Worm (Caenorhabditis elegans): ENCODE data around the gene ldb-1.

The ldb-1 gene

DNA sequence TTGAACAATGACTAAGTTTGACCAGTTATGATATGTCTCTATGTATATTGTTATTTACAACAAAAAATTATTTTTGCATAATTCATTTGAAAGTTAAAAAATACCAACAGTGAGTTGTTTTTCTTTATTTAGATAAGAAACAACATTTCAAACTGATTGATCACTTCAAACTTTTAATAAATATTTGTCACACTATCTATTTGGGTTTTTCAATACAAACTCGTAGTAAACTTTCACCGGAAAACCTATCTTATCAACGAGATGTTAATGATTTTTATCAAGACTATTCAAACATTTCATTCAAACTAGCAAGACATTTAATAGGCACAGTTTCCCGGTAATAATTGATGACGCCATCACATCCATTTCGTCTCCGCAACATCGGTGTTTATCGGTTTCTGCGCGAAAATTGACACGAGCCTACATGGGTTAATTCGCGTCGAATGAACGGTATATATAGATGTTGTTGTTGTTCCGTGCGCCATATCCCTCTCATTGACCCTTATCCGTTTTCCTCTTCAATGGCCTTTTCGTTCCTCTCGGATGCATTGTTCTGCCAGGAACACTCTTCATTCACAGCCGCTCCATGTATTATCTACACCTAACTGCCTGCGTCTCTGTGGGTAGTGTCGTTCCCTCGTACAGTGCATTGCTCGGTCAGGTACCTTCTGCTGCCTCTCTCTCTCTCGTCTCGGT, 38.4 kb upstream of the ldb-1 start:
- TF ChIP-seq elt-2 (tag; optimal IDR thresholded peaks at IDR 0.05) (peak; percentile 57), elt-3 (tag; optimal IDR thresholded peaks at IDR 0.05) (no peak), hpl-2 (GFP tag; optimal IDR thresholded peaks at IDR 0.05) (no peak), sox-4 (tag; optimal IDR thresholded peaks at IDR 0.05) (no peak), tlp-1 (tag; optimal IDR thresholded peaks at IDR 0.05) (peak; percentile 17), mep-1 (tag; optimal IDR thresholded peaks at IDR 0.05) (peak; percentile 32), grh-1 (GFP tag; IDR thresholded peaks at IDR 0.05) (no peak)

DNA sequence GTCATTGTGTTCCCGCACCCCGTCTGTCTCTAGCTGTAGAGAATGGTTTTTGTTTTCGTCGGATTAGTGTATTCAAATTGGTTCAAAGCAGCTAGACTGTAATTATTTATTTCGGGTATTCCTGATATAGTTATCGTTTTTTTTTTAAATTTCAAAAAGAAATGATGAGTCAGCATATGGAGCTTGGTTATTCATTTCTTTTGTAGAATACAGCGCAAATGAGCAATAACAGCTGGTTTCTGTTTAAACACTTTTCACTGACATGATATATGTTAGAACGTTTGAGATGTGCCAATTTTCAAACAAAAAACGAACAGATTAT, 37.9 kb upstream of the ldb-1 start:
- TF ChIP-seq nhr-90 (tag; optimal IDR thresholded peaks at IDR 0.05; ENCODE audit: poor library complexity) (no peak), unc-86 (tag; optimal IDR thresholded peaks at IDR 0.05) (no peak), lin-15B (tag; optimal IDR thresholded peaks at IDR 0.05) (no peak)

DNA sequence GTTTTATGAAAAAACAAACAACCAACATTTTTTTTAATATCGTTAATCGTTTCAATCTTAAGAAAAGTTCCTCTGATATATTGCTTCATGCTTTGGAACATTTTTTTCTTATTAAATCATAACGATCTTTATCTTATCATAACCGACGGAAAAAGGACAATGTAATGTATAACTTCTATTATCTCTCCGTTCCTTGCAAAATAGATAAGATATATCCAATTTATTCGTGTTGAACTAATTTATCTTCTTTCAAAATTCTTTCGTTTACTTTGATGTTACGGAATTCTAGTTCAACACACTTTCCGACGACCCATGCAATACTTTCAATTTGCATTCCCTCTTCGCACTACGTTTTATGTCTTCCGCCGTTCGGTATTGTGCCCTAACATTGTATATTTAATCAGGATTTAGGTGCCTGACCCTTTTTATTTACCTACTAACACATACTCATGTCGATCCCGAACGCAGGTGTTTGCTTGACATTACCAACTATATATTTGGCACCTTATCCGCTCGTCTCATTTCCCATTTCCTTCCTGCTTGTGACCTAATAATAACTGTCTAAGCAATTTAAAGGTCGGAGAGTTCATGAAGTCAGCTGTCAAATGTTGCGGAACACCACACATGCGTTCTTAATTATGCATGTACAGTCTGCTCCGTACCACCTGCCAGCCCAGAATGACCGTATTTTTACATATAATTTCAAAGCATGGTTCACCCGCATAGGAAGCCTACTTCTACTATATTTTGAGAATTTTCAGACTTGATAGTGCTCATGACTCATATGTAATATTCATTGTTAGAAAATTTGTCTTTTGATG, 37.2 kb upstream of the ldb-1 start:
- TF ChIP-seq ceh-82 (tag; optimal IDR thresholded peaks at IDR 0.05) (no peak), hlh-17 (GFP tag; optimal IDR thresholded peaks at IDR 0.05; ENCODE audit: borderline replicate concordance) (no peak), skn-1 (tag; optimal IDR thresholded peaks at IDR 0.05) (no peak), C34B4.2 (tag; optimal IDR thresholded peaks at IDR 0.05) (no peak)

DNA sequence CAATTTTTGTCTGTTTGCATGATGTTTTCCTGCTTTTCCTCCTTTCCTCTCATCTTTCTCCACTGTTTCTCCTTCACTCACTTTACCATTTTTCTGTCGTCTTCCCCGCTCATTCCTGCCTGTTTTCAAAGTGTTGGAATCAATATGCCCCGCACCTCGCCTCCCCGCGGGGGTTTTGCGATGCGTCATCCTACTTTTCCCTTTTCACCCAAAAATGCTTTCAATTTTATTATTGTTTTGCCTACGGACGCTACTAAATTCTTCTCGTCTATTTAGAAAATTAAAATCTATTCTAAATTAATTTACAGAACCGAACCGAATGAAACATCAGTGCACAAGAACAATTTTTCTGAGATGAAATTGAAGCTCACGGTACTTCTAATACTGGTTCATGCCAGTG, 36.5 kb upstream of the ldb-1 start, which contains the start of gene ver-3:
ver-3 (plus strand) TSS at position 301 of the 400 bp plus-strand sequence.
- TF ChIP-seq nhr-12 (tag; optimal IDR thresholded peaks at IDR 0.05) (no peak), blmp-1 (tag; optimal IDR thresholded peaks at IDR 0.05) (peak; percentile 37)

DNA sequence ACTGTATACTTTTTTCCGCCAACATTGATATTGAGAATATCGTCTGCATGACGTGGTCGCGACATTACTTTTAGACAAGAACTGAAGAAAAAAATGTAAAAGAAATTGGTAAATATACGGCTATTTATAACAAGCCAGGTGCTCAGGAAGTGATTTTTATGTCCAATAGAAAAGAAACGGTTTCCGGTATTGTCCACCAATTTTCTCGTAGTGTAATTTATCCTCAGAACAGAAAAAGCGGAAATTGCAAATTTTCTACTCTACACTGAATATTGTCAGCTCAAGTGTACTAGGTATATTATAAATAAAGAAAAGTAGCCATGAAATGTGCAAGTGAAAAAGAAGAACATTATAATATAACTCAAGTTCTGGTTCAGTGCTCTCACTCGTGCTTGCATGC, 29.5 kb upstream of the ldb-1 start, which contains the start of gene F59F3.6:
F59F3.6 (minus strand) TSS at position 101 of the 400 bp plus-strand sequence.
- TF ChIP-seq efl-1 (optimal IDR thresholded peaks at IDR 0.05), result no peak
- peak in 1 of 2 experiments; percentile 56 for TF ChIP-seq efl-1 (GFP tag; optimal IDR thresholded peaks at IDR 0.05 in 1 of 2)
- TF ChIP-seq lin-14 (GFP tag; optimal IDR thresholded peaks at IDR 0.05), result peak; percentile 27
- TF ChIP-seq hlh-17 (GFP tag; optimal IDR thresholded peaks at IDR 0.05; ENCODE audit: borderline replicate concordance), result no peak
- TF ChIP-seq tbx-2 (tag; optimal IDR thresholded peaks at IDR 0.05), result peak; percentile 20
- TF ChIP-seq nhr-71 (tag; optimal IDR thresholded peaks at IDR 0.05), result no peak

DNA sequence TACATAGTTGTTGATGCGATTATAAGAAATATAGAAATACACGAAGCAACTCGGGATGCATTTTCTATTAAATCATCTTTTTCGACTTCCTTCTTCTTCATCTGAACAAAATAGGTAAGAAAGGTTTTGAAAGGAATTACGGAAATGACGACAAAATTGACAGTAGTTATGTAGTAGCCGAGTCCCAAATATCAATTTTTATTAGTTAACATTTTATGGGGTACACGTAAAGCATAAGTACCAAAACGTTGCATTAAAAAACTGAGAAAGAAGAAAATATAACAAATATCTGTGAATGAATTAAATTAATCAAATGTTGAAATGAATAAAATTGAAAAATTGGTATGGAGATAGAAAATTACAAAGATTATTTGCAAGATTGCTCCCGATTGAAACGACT, 27.0 kb upstream of the ldb-1 start, which contains the start of gene col-177:
col-177 (minus strand) TSS at position 101 of the 400 bp plus-strand sequence.
- TF ChIP-seq efl-1 (optimal IDR thresholded peaks at IDR 0.05), result no peak
- TF ChIP-seq efl-1 (GFP tag; optimal IDR thresholded peaks at IDR 0.05 in 1 of 2), result peak in 1 of 2 experiments; percentile 49
- no peak for TF ChIP-seq pag-3 (tag; optimal IDR thresholded peaks at IDR 0.05; ENCODE audit: borderline replicate concordance, insufficient read depth)

DNA sequence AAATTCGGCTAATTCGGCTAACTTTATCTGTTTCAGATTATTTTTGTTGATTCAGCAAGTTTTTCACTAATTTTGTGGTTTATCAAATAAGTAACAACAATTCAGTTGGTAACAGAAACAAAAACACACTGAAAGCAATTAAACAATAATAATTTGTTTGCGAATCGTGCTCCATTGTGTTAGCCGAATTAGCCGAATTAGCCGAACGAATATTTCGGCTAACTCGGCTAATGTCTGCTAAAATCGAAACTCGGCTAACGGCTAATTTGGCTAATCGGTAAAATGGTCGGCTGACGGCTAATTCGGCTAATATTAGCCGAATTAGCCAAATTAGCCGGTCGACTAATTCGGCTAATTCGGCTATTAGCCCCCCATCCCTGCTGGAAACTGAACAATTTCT, 25.0 kb upstream of the ldb-1 start:
- TF ChIP-seq nhr-20 (tag; optimal IDR thresholded peaks at IDR 0.05) (no peak), zip-4 (GFP tag; optimal IDR thresholded peaks at IDR 0.05) (no peak)

DNA sequence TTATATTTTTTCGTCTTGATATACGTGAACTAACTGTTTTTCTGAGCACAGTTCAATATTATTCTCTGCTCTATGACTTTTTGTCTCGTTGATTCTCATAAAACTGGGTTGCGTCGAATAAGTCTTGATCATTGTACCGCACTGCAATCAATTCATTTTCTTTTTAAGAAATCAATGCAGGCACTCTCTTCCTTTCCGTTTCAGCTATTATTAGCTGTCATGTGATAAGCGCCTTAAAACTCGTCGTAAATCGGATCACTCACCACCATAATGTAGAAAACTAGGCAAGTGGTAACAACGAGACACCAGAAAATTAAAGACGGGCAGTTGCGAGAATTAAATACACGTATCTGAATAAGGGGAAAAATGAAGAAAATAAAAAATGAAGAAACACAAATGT, 21.3 kb upstream of the ldb-1 start:
- TF ChIP-seq nhr-90 (tag; optimal IDR thresholded peaks at IDR 0.05; ENCODE audit: poor library complexity) (peak; percentile 5), hpl-2 (GFP tag; optimal IDR thresholded peaks at IDR 0.05) (peak; percentile 32), lin-35 (GFP tag; optimal IDR thresholded peaks at IDR 0.05) (peak in 1 of 2 experiments; percentile 44), elt-2 (tag; optimal IDR thresholded peaks at IDR 0.05) (peak; percentile 33), mep-1 (tag; optimal IDR thresholded peaks at IDR 0.05) (no peak), ztf-4 (tag; optimal IDR thresholded peaks at IDR 0.05) (no peak)
